Worm (Caenorhabditis elegans) whole organism, L1 larva: ENCODE results near the gene hst-1.

ENCODE experiments used
- aly-2 ChIP-seq: fragments of 150-350 bp; optimal IDR thresholded peaks from 2 replicates; lab custom pipeline; 2014; ENCODE audit warnings: missing biosample characterization, missing genetic modification characterization
- ces-1 ChIP-seq: fragments of 150-350 bp; optimal IDR thresholded peaks from 2 replicates; lab custom pipeline; 2014; ENCODE audit warnings: missing biosample characterization, missing genetic modification reagents, missing genetic modification characterization
- mdl-1 ChIP-seq, 2 experiments: fragments of 150-350 bp; optimal IDR thresholded peaks; 2 replicates each; lab custom pipeline; 2014 to 2017; ENCODE audit warnings: missing biosample characterization in 2 of 2, missing genetic modification characterization in 2 of 2, inconsistent platforms in 1 of 2
- nhr-11 ChIP-seq: fragments of 150-350 bp; optimal IDR thresholded peaks from 2 replicates; lab custom pipeline; 2014; ENCODE audit warnings: missing biosample characterization, missing genetic modification characterization
- nhr-20 ChIP-seq: sonication (generic microtip); optimal IDR thresholded peaks from 2 replicates; lab custom pipeline; 2016; ENCODE audit warnings: mild to moderate bottlenecking, missing genetic modification characterization, missing compliant biosample characterization
- nhr-71 ChIP-seq: sonication (generic microtip); optimal IDR thresholded peaks from 2 replicates; lab custom pipeline; 2016; ENCODE audit warnings: mild to moderate bottlenecking, missing genetic modification characterization, moderate library complexity, missing compliant biosample characterization
- nhr-90 ChIP-seq: sonication (generic microtip); optimal IDR thresholded peaks from 2 replicates; lab custom pipeline; 2016; ENCODE audit warnings: mild to moderate bottlenecking, missing genetic modification characterization, missing compliant biosample characterization; ENCODE audit not compliant: poor library complexity
- rnt-1 ChIP-seq: sonication (generic microtip); optimal IDR thresholded peaks from 2 replicates; lab custom pipeline; 2016; ENCODE audit warnings: mild to moderate bottlenecking, missing genetic modification characterization, moderate library complexity, missing compliant biosample characterization
- ztf-4 ChIP-seq: fragments of 150-350 bp; optimal IDR thresholded peaks from 2 replicates; lab custom pipeline; 2014; ENCODE audit warnings: missing biosample characterization, missing genetic modification characterization

ce11 chrIV:8691486-8691885 lies at the start of gene hst-1, which contains the start of gene ints-6:
- TF ChIP-seq aly-2 (tag; lab: Kevin White, UChicago): no peak
- no peak for TF ChIP-seq mdl-1 (tag; optimal IDR thresholded peaks at IDR 0.05; lab: Kevin White, UChicago)
- peak; percentile 38 for TF ChIP-seq nhr-71 (tag; lab: Kevin White, UChicago)
- peak; percentile 21 for TF ChIP-seq nhr-20 (tag; lab: Kevin White, UChicago)
- no peak for TF ChIP-seq rnt-1 (tag; lab: Kevin White, UChicago)
- TF ChIP-seq ces-1 (GFP tag; lab: Kevin White, UChicago): no peak
- TF ChIP-seq nhr-90: no peak
- TF ChIP-seq nhr-11 (tag; lab: Kevin White, UChicago): no peak
- no peak for TF ChIP-seq ztf-4 (tag; lab: Kevin White, UChicago)
